Fruit fly (Drosophila melanogaster) whole organism, embryonic: ENCODE measurements around the gene CG43645.
A peak's percentile ranks its signal among the peaks of the same experiment; 100 is the strongest.

Experiments used
- Adf1 ChIP-seq: fragments of 200-800 bp; sonication (Bioruptor generic); IDR thresholded peaks from 2 replicates; pipeline ENCODE4 v1.3.6; 2022; ENCODE audit warnings: missing biosample characterization, missing genetic modification characterization
- Antp ChIP-seq: fragments of 200-800 bp; sonication (Bioruptor generic); optimal IDR thresholded peaks from 3 replicates; lab custom pipeline; 2016; ENCODE audit warnings: missing biosample characterization, missing genetic modification characterization
- BEAF-32 ChIP-seq: fragments of 200-800 bp; sonication (Bioruptor generic); optimal IDR thresholded peaks from 3 replicates; lab custom pipeline; 2017; ENCODE audit warnings: missing biosample characterization, missing genetic modification characterization, mild to moderate bottlenecking, moderate library complexity, missing genetic modification reagents
- Blimp-1 ChIP-seq: fragments of 200-800 bp; sonication (Bioruptor generic); optimal IDR thresholded peaks from 3 replicates; lab custom pipeline; 2018; ENCODE audit warnings: missing biosample characterization, missing genetic modification characterization, mild to moderate bottlenecking, moderate library complexity, missing genetic modification reagents
- CG10462 ChIP-seq: fragments of 200-800 bp; sonication (Bioruptor generic); optimal IDR thresholded peaks from 2 replicates; lab custom pipeline; 2016; ENCODE audit warnings: missing biosample characterization, missing genetic modification characterization
- CG12299 ChIP-seq: fragments of 200-800 bp; sonication (Bioruptor generic); optimal IDR thresholded peaks from 2 replicates; lab custom pipeline; 2018; ENCODE audit warnings: missing biosample characterization, mild to moderate bottlenecking, missing genetic modification characterization
- CG14441 ChIP-seq: fragments of 200-800 bp; sonication (Bioruptor generic); IDR thresholded peaks from 2 replicates; pipeline ENCODE4 v1.3.6; 2022; ENCODE audit warnings: missing biosample characterization, missing genetic modification characterization
- CG15514 ChIP-seq: fragments of 200-800 bp; sonication (Bioruptor generic); optimal IDR thresholded peaks from 3 replicates; lab custom pipeline; 2017; ENCODE audit warnings: missing biosample characterization, missing genetic modification characterization, mild to moderate bottlenecking, moderate library complexity, missing genetic modification reagents
- CG16815 ChIP-seq: fragments of 200-800 bp; sonication (Bioruptor generic); optimal IDR thresholded peaks from 3 replicates; lab custom pipeline; 2017; ENCODE audit warnings: missing biosample characterization, mild to moderate bottlenecking, missing genetic modification characterization
- CG17186 ChIP-seq: fragments of 200-800 bp; sonication (Bioruptor generic); optimal IDR thresholded peaks from 3 replicates; lab custom pipeline; 2017; ENCODE audit warnings: missing biosample characterization, missing genetic modification reagents, missing genetic modification characterization
- CG2116 ChIP-seq: fragments of 200-800 bp; sonication (Bioruptor generic); optimal IDR thresholded peaks from 3 replicates; lab custom pipeline; 2018; ENCODE audit warnings: missing biosample characterization, mild to moderate bottlenecking, missing genetic modification characterization
- CG2678 ChIP-seq: fragments of 200-800 bp; sonication (Bioruptor generic); optimal IDR thresholded peaks from 3 replicates; lab custom pipeline; 2019; ENCODE audit warnings: missing biosample characterization, mild to moderate bottlenecking, missing genetic modification characterization, moderate library complexity
- CG32532 ChIP-seq: fragments of 200-800 bp; sonication (Bioruptor generic); IDR thresholded peaks from 2 replicates; pipeline ENCODE4 v1.3.6; 2022; ENCODE audit warnings: missing biosample characterization, missing genetic modification characterization
- CG33557 ChIP-seq: fragments of 200-800 bp; sonication (Bioruptor generic); optimal IDR thresholded peaks from 2 replicates; lab custom pipeline; 2019; ENCODE audit warnings: missing biosample characterization, mild to moderate bottlenecking, missing genetic modification characterization, moderate library complexity
- CG4404 ChIP-seq: fragments of 200-800 bp; sonication (Bioruptor generic); IDR thresholded peaks from 2 replicates; pipeline ENCODE4 v1.3.6; 2022; ENCODE audit warnings: missing biosample characterization, missing genetic modification characterization
- CG4617 ChIP-seq: fragments of 200-800 bp; sonication (Bioruptor generic); optimal IDR thresholded peaks from 3 replicates; lab custom pipeline; 2016; ENCODE audit warnings: missing biosample characterization, missing genetic modification characterization, borderline replicate concordance
- CG4707 ChIP-seq: fragments of 200-800 bp; sonication (Bioruptor generic); optimal IDR thresholded peaks from 2 replicates; lab custom pipeline; 2018; ENCODE audit warnings: missing biosample characterization, mild to moderate bottlenecking, missing genetic modification characterization, moderate library complexity
- CG6175 ChIP-seq: fragments of 200-800 bp; sonication (Bioruptor generic); IDR thresholded peaks from 3 replicates; pipeline ENCODE4 v1.3.6; 2022; ENCODE audit warnings: missing biosample characterization, missing genetic modification characterization
- CG6254 ChIP-seq: fragments of 200-800 bp; sonication (Bioruptor generic); optimal IDR thresholded peaks from 3 replicates; lab custom pipeline; 2017; ENCODE audit warnings: mild to moderate bottlenecking, missing biosample characterization, missing genetic modification reagents, missing genetic modification characterization
- CG7357 ChIP-seq: fragments of 200-800 bp; sonication (Bioruptor generic); IDR thresholded peaks from 3 replicates; pipeline ENCODE4 v1.3.6; 2022; ENCODE audit warnings: missing biosample characterization, missing genetic modification characterization
- CG8388 ChIP-seq: fragments of 200-800 bp; sonication (Bioruptor generic); optimal IDR thresholded peaks from 2 replicates; lab custom pipeline; 2019; ENCODE audit warnings: missing biosample characterization, mild to moderate bottlenecking, missing genetic modification characterization, moderate library complexity
- Chrac-16 ChIP-seq: fragments of 200-800 bp; sonication (Bioruptor generic); optimal IDR thresholded peaks from 3 replicates; lab custom pipeline; 2016; ENCODE audit warnings: missing biosample characterization, missing genetic modification characterization
- D19A ChIP-seq: fragments of 200-800 bp; optimal IDR thresholded peaks from 3 replicates; lab custom pipeline; 2019; ENCODE audit warnings: missing biosample characterization, mild to moderate bottlenecking, missing genetic modification characterization, moderate library complexity
- Dip3 ChIP-seq: fragments of 200-800 bp; sonication (Bioruptor generic); optimal IDR thresholded peaks from 3 replicates; lab custom pipeline; 2016; ENCODE audit warnings: missing biosample characterization, missing genetic modification characterization
- Dp ChIP-seq: fragments of 200-800 bp; sonication (Bioruptor generic); optimal IDR thresholded peaks from 2 replicates; lab custom pipeline; 2018; ENCODE audit warnings: missing biosample characterization, mild to moderate bottlenecking, missing genetic modification characterization, moderate library complexity
- Drgx ChIP-seq: fragments of 200-800 bp; sonication (Bioruptor generic); IDR thresholded peaks from 2 replicates; pipeline ENCODE4 v1.3.6; 2022; ENCODE audit warnings: missing biosample characterization, missing genetic modification characterization
- HLH54F ChIP-seq: fragments of 200-800 bp; sonication (Bioruptor generic); optimal IDR thresholded peaks from 3 replicates; lab custom pipeline; 2016; ENCODE audit warnings: missing biosample characterization, missing genetic modification characterization
- NK7.1 ChIP-seq: fragments of 200-800 bp; sonication (Bioruptor generic); optimal IDR thresholded peaks from 3 replicates; lab custom pipeline; 2016; ENCODE audit warnings: missing biosample characterization, missing genetic modification characterization
- Sry-δ ChIP-seq: fragments of 200-800 bp; sonication (Bioruptor generic); optimal IDR thresholded peaks from 2 replicates; lab custom pipeline; 2016; ENCODE audit warnings: missing biosample characterization, missing genetic modification characterization
- Usf ChIP-seq: fragments of 200-800 bp; sonication (Bioruptor generic); optimal IDR thresholded peaks from 2 replicates; lab custom pipeline; 2017; ENCODE audit warnings: missing genotype, missing biosample characterization, missing genetic modification characterization
- croc ChIP-seq: fragments of 200-800 bp; sonication (Bioruptor generic); conservative IDR thresholded peaks from 3 replicates; pipeline ENCODE4 v1.3.6; 2022; ENCODE audit warnings: missing biosample characterization, missing genetic modification characterization
- dati ChIP-seq: fragments of 200-800 bp; sonication (Bioruptor generic); IDR thresholded peaks from 2 replicates; pipeline ENCODE4 v1.3.6; 2022; ENCODE audit warnings: missing biosample characterization, missing genetic modification characterization
- ems ChIP-seq: fragments of 200-800 bp; sonication (Bioruptor generic); optimal IDR thresholded peaks from 3 replicates; lab custom pipeline; 2016; ENCODE audit warnings: missing biosample characterization, missing genetic modification characterization
- exex ChIP-seq: fragments of 200-800 bp; sonication (Bioruptor generic); optimal IDR thresholded peaks from 4 replicates; lab custom pipeline; 2018; ENCODE audit warnings: missing biosample characterization, mild to moderate bottlenecking, missing genetic modification characterization, moderate library complexity
- grau ChIP-seq: fragments of 200-800 bp; optimal IDR thresholded peaks from 3 replicates; lab custom pipeline; 2019; ENCODE audit warnings: missing biosample characterization, mild to moderate bottlenecking, missing genetic modification characterization, moderate library complexity
- gsb ChIP-seq: fragments of 200-800 bp; sonication (Bioruptor generic); IDR thresholded peaks from 2 replicates; pipeline ENCODE4 v1.3.6; 2022; ENCODE audit warnings: missing biosample characterization, missing genetic modification characterization
- hb ChIP-seq: fragments of 200-800 bp; sonication (Bioruptor generic); IDR thresholded peaks from 3 replicates; pipeline ENCODE4 v1.3.6; 2022; ENCODE audit warnings: missing biosample characterization, missing genetic modification characterization; ENCODE audit not compliant: partially characterized antibody
- klu ChIP-seq: fragments of 200-800 bp; sonication (Bioruptor generic); IDR thresholded peaks from 2 replicates; pipeline ENCODE4 v1.3.6; 2022; ENCODE audit warnings: missing biosample characterization, missing genetic modification characterization
- lola ChIP-seq, 3 experiments: fragments of >200 bp in 2 of 3; fragments of 200-800 bp in 1 of 3; sonication (Bioruptor generic) in 1 of 3; optimal IDR thresholded peaks; 2 replicates each; lab custom pipeline; 2017 to 2019; ENCODE audit warnings: missing biosample characterization in 3 of 3, missing genetic modification characterization in 3 of 3, mild to moderate bottlenecking in 1 of 3, moderate library complexity in 1 of 3
- mam ChIP-seq: fragments of 200-800 bp; sonication (Bioruptor generic); optimal IDR thresholded peaks from 3 replicates; lab custom pipeline; 2016; ENCODE audit warnings: missing biosample characterization, missing genetic modification characterization
- nau ChIP-seq: fragments of 200-800 bp; sonication (Bioruptor generic); optimal IDR thresholded peaks from 3 replicates; lab custom pipeline; 2017; ENCODE audit warnings: missing biosample characterization, mild to moderate bottlenecking, missing genetic modification characterization, missing genetic modification reagents
- nmo ChIP-seq: fragments of 200-800 bp; sonication (Bioruptor generic); optimal IDR thresholded peaks from 2 replicates; lab custom pipeline; 2018; ENCODE audit warnings: missing biosample characterization, mild to moderate bottlenecking, missing genetic modification characterization, moderate library complexity
- rib ChIP-seq: fragments of 200-800 bp; sonication (Bioruptor generic); IDR thresholded peaks from 2 replicates; pipeline ENCODE4 v1.3.6; 2022; ENCODE audit warnings: missing biosample characterization, missing genetic modification characterization
- seq ChIP-seq: fragments of 200-800 bp; sonication (Bioruptor generic); IDR thresholded peaks from 2 replicates; pipeline ENCODE4 v1.3.6; 2022; ENCODE audit warnings: missing biosample characterization, missing genetic modification characterization
- slou ChIP-seq: fragments of 200-800 bp; sonication (Bioruptor generic); optimal IDR thresholded peaks from 3 replicates; lab custom pipeline; 2016; ENCODE audit warnings: missing biosample characterization, missing genetic modification characterization
- so ChIP-seq: fragments of 200-800 bp; sonication (Bioruptor generic); IDR thresholded peaks from 3 replicates; pipeline ENCODE4 v1.3.6; 2022; ENCODE audit warnings: missing biosample characterization, missing genetic modification characterization
- stwl ChIP-seq: fragments of 200-800 bp; sonication (Bioruptor generic); optimal IDR thresholded peaks from 3 replicates; lab custom pipeline; 2018; ENCODE audit warnings: missing biosample characterization, mild to moderate bottlenecking, missing genetic modification characterization, moderate library complexity
- vvl ChIP-seq: fragments of 200-800 bp; sonication (Bioruptor generic); IDR thresholded peaks from 2 replicates; pipeline ENCODE4 v1.3.6; 2022; ENCODE audit warnings: missing biosample characterization, missing genetic modification characterization
- wek ChIP-seq: fragments of 200-800 bp; sonication (Bioruptor generic); optimal IDR thresholded peaks from 3 replicates; lab custom pipeline; 2018; ENCODE audit warnings: missing biosample characterization, mild to moderate bottlenecking, missing genetic modification characterization, moderate library complexity

Gene CG43645

DNA sequence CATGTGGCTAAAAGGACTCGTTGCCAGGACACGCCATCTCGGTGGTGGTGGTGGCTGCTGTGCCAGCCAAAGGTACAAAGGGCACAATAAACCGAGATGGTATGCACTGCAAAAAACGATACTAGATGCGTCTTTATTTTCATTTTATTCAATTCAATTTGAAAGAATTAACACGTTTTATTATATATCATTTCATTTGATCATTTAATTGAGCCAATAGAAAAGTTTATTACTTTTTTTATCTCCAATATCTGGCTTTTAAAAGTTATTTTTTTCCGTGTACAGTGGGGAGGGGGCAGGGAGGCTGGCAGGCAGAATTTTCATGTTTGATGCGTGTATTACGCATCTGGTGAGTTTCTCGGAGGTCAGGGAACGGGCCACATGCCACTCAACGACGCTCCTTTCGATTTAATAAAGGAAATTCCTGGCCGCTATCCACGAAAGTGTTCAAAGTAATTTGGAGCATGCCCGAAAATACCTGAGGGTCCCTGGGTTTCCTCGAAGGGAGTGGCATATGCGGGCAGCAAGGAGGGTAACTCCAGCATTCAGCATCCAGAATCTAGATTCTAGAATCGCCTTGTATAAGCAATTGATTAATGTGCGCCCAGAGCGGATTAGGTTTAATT, 28.6 kb downstream of the CG43645 start (continued):
- TF ChIP-seq Adf1: peak; percentile 44; the same call in 1 of the 2 replicates
- TF ChIP-seq croc (GFP tag; lab: Robert Waterston, UW): peak; percentile 91
- TF ChIP-seq grau (tag; lab: Kevin White, UChicago): peak; percentile 89
- TF ChIP-seq dati (GFP tag; lab: Robert Waterston, UW): no peak; the same call in 1 of the 2 replicates
- TF ChIP-seq CG17186 (GFP tag; lab: Kevin White, UChicago): peak; percentile 18
- no peak for TF ChIP-seq Drgx (GFP tag; lab: Robert Waterston, UW)
- TF ChIP-seq CG4707 (GFP tag; lab: Kevin White, UChicago): peak; percentile 72
- peak; percentile 85 for TF ChIP-seq CG12299 (tag; lab: Kevin White, UChicago)
- TF ChIP-seq slou (GFP tag; lab: Kevin White, UChicago): peak; percentile 85
- TF ChIP-seq Antp (GFP tag; lab: Kevin White, UChicago): peak; percentile 77
- peak; percentile 39 for TF ChIP-seq CG2116 (GFP tag; lab: Kevin White, UChicago)
- peak; percentile 57 for TF ChIP-seq NK7.1
- TF ChIP-seq gsb (GFP tag; lab: Robert Waterston, UW): peak; percentile 59; the same call in 1 of the 2 replicates
- peak; percentile 79 for TF ChIP-seq seq (GFP tag; lab: Robert Waterston, UW)
- TF ChIP-seq CG6254 (GFP tag; lab: Kevin White, UChicago): peak; percentile 84
- TF ChIP-seq CG16815 (GFP tag; lab: Kevin White, UChicago): peak; percentile 84
- TF ChIP-seq CG10462 (GFP tag; lab: Kevin White, UChicago): peak; percentile 72
- peak; percentile 85 for TF ChIP-seq so (GFP tag; lab: Robert Waterston, UW)
- peak; percentile 67 for TF ChIP-seq HLH54F (GFP tag; lab: Kevin White, UChicago)
- TF ChIP-seq Blimp-1 (GFP tag; lab: Kevin White, UChicago): peak; percentile 90
- TF ChIP-seq Usf (GFP tag; lab: Kevin White, UChicago): peak; percentile 57
- TF ChIP-seq rib (GFP tag; lab: Robert Waterston, UW): peak; percentile 65; the same call in 1 of the 2 replicates
- TF ChIP-seq Dp: no peak
- TF ChIP-seq mam (GFP tag; lab: Kevin White, UChicago): peak; percentile 67
- no peak for TF ChIP-seq Sry-δ (GFP tag; lab: Kevin White, UChicago)
- TF ChIP-seq CG4617 (GFP tag; lab: Kevin White, UChicago): no peak
- peak; percentile 21 for TF ChIP-seq Dip3 (GFP tag; lab: Kevin White, UChicago)
- TF ChIP-seq CG33557 (GFP tag; lab: Kevin White, UChicago): peak; percentile 95
- TF ChIP-seq BEAF-32 (GFP tag; lab: Kevin White, UChicago): no peak
- peak; percentile 80 for TF ChIP-seq CG7357
- peak in 1 of 3 experiments; percentile 94 for TF ChIP-seq lola (GFP tag; optimal IDR thresholded peaks at IDR 0.05; lab: Kevin White, UChicago)
- TF ChIP-seq Chrac-16 (GFP tag; lab: Kevin White, UChicago): peak; percentile 84
- peak; percentile 94 for TF ChIP-seq CG2678 (tag; lab: Kevin White, UChicago)
- TF ChIP-seq klu (GFP tag; lab: Robert Waterston, UW): peak; percentile 56; the same call in 1 of the 2 replicates
- peak; percentile 23 for TF ChIP-seq wek (GFP tag; lab: Kevin White, UChicago)
- TF ChIP-seq nau (GFP tag; lab: Kevin White, UChicago): peak; percentile 68
- peak; percentile 89 for TF ChIP-seq D19A
- peak; percentile 75 for TF ChIP-seq CG14441 (GFP tag; lab: Robert Waterston, UW)
- peak; percentile 93 for TF ChIP-seq vvl (GFP tag; lab: Robert Waterston, UW)
- TF ChIP-seq CG15514: peak; percentile 69
- peak; percentile 86 for TF ChIP-seq CG4404 (GFP tag; lab: Robert Waterston, UW)
- 0 out of 3 replicates have a peak, but pooled peaks have one; percentile 34 for TF ChIP-seq CG6175 (GFP tag; lab: Robert Waterston, UW)
- peak; percentile 92 for TF ChIP-seq nmo (GFP tag; lab: Kevin White, UChicago)
- TF ChIP-seq CG32532 (GFP tag; lab: Robert Waterston, UW): peak; percentile 79
- TF ChIP-seq exex (tag; lab: Kevin White, UChicago): peak; percentile 67
- peak; percentile 89 for TF ChIP-seq CG8388
- peak; percentile 51 for TF ChIP-seq stwl (tag; lab: Kevin White, UChicago)
- TF ChIP-seq hb (GFP tag; lab: Robert Waterston, UW): no peak
- TF ChIP-seq ems: peak; percentile 80
